Fruit fly (Drosophila melanogaster) whole organism, embryonic: ENCODE results near the gene Adsl.

ENCODE experiments used
- Asciz ChIP-seq: fragments of 200-800 bp; sonication (Bioruptor generic); optimal IDR thresholded peaks from 2 replicates; lab custom pipeline; 2017; ENCODE audit warnings: missing biosample characterization, mild to moderate bottlenecking, missing genetic modification characterization, missing genetic modification reagents
- CG10979 ChIP-seq: fragments of 200-800 bp; sonication (Bioruptor generic); optimal IDR thresholded peaks from 2 replicates; lab custom pipeline; 2018; ENCODE audit warnings: missing biosample characterization, mild to moderate bottlenecking, missing genetic modification characterization, moderate library complexity
- CG12104 ChIP-seq: fragments of 200-800 bp; sonication (Bioruptor generic); optimal IDR thresholded peaks from 3 replicates; lab custom pipeline; 2016; ENCODE audit warnings: missing biosample characterization, missing genetic modification characterization
- CG12155 ChIP-seq: fragments of 200-800 bp; sonication (Bioruptor generic); optimal IDR thresholded peaks from 3 replicates; lab custom pipeline; 2016; ENCODE audit warnings: missing biosample characterization, missing genetic modification characterization
- CG12744 ChIP-seq: fragments of 200-800 bp; sonication (Bioruptor generic); optimal IDR thresholded peaks from 2 replicates; lab custom pipeline; 2016; ENCODE audit warnings: missing biosample characterization, missing genetic modification characterization
- CG14667 ChIP-seq: fragments of 200-800 bp; sonication (Bioruptor generic); IDR thresholded peaks from 2 replicates; pipeline ENCODE4 v1.3.6; 2022; ENCODE audit warnings: missing biosample characterization, missing genetic modification characterization
- CG15514 ChIP-seq: fragments of 200-800 bp; sonication (Bioruptor generic); optimal IDR thresholded peaks from 3 replicates; lab custom pipeline; 2017; ENCODE audit warnings: missing biosample characterization, missing genetic modification characterization, mild to moderate bottlenecking, moderate library complexity, missing genetic modification reagents
- CG17186 ChIP-seq: fragments of 200-800 bp; sonication (Bioruptor generic); optimal IDR thresholded peaks from 3 replicates; lab custom pipeline; 2017; ENCODE audit warnings: missing biosample characterization, missing genetic modification reagents, missing genetic modification characterization
- CG1792 ChIP-seq: fragments of 200-800 bp; sonication (Bioruptor generic); optimal IDR thresholded peaks from 2 replicates; lab custom pipeline; 2016; ENCODE audit warnings: missing biosample characterization, missing genetic modification characterization
- CG18476 ChIP-seq: fragments of 200-800 bp; sonication (Bioruptor generic); optimal IDR thresholded peaks from 2 replicates; lab custom pipeline; 2016; ENCODE audit warnings: missing biosample characterization, mild to moderate bottlenecking, missing genetic modification characterization
- CG2120 ChIP-seq: fragments of 200-800 bp; sonication (Bioruptor generic); optimal IDR thresholded peaks from 3 replicates; lab custom pipeline; 2016; ENCODE audit warnings: missing biosample characterization, missing genetic modification characterization
- CG3163 ChIP-seq: fragments of 200-800 bp; sonication (Bioruptor generic); optimal IDR thresholded peaks from 3 replicates; lab custom pipeline; 2016; ENCODE audit warnings: missing biosample characterization, missing genetic modification characterization
- CG6254 ChIP-seq: fragments of 200-800 bp; sonication (Bioruptor generic); optimal IDR thresholded peaks from 3 replicates; lab custom pipeline; 2017; ENCODE audit warnings: mild to moderate bottlenecking, missing biosample characterization, missing genetic modification reagents, missing genetic modification characterization
- CG6765 ChIP-seq: fragments of 200-800 bp; sonication (Bioruptor generic); optimal IDR thresholded peaks from 3 replicates; lab custom pipeline; 2017; ENCODE audit warnings: missing biosample characterization, mild to moderate bottlenecking, missing genetic modification characterization
- CG7786 ChIP-seq: fragments of 200-800 bp; sonication (Bioruptor generic); optimal IDR thresholded peaks from 2 replicates; lab custom pipeline; 2016; ENCODE audit warnings: missing biosample characterization, missing genetic modification characterization
- CG9817 ChIP-seq: fragments of 200-800 bp; sonication (Bioruptor generic); optimal IDR thresholded peaks from 2 replicates; lab custom pipeline; 2018; ENCODE audit warnings: missing biosample characterization, mild to moderate bottlenecking, missing genetic modification characterization, moderate library complexity
- CG9876 ChIP-seq: fragments of 200-800 bp; sonication (Bioruptor generic); optimal IDR thresholded peaks from 2 replicates; lab custom pipeline; 2016; ENCODE audit warnings: missing biosample characterization, missing genetic modification characterization
- CHES-1-like ChIP-seq: fragments of 200-800 bp; sonication (Bioruptor generic); optimal IDR thresholded peaks from 2 replicates; lab custom pipeline; 2016; ENCODE audit warnings: missing biosample characterization, missing genetic modification characterization
- CTCF ChIP-seq: fragments of 200-800 bp; sonication (Bioruptor generic); optimal IDR thresholded peaks from 2 replicates; lab custom pipeline; 2017; ENCODE audit warnings: missing biosample characterization, mild to moderate bottlenecking, missing genetic modification characterization, moderate library complexity
- Camta ChIP-seq: fragments of 200-800 bp; sonication (Bioruptor generic); optimal IDR thresholded peaks from 2 replicates; lab custom pipeline; 2016; ENCODE audit warnings: missing biosample characterization, missing genetic modification characterization
- E2f2 ChIP-seq: fragments of 200-800 bp; sonication (Bioruptor generic); IDR thresholded peaks from 2 replicates; pipeline ENCODE4 v1.3.6; 2022; ENCODE audit warnings: missing biosample characterization, missing genetic modification characterization
- HHEX ChIP-seq: fragments of 200-800 bp; sonication (Bioruptor generic); optimal IDR thresholded peaks from 3 replicates; lab custom pipeline; 2017; ENCODE audit warnings: missing biosample characterization, mild to moderate bottlenecking, missing genetic modification characterization, missing genetic modification reagents
- Myb ChIP-seq: fragments of 200-800 bp; sonication (Bioruptor generic); optimal IDR thresholded peaks from 2 replicates; lab custom pipeline; 2016; ENCODE audit warnings: missing biosample characterization, missing genetic modification characterization
- NC2β ChIP-seq: fragments of 200-800 bp; sonication (Bioruptor generic); optimal IDR thresholded peaks from 2 replicates; lab custom pipeline; 2016; ENCODE audit warnings: missing biosample characterization, missing genetic modification characterization
- Neu2 ChIP-seq: fragments of 200-800 bp; sonication (Bioruptor generic); optimal IDR thresholded peaks from 3 replicates; lab custom pipeline; 2016; ENCODE audit warnings: missing biosample characterization, missing genetic modification characterization, borderline replicate concordance
- Opbp ChIP-seq: fragments of 200-800 bp; sonication (Bioruptor generic); IDR thresholded peaks from 3 replicates; pipeline ENCODE4 v1.3.6; 2022; ENCODE audit warnings: missing biosample characterization, missing genetic modification characterization; ENCODE audit not compliant: partially characterized antibody
- Ravus ChIP-seq: fragments of 200-800 bp; sonication (Bioruptor generic); IDR thresholded peaks from 2 replicates; pipeline ENCODE4 v1.3.6; 2022; ENCODE audit warnings: missing biosample characterization, missing genetic modification characterization
- Sox100B ChIP-seq: fragments of 200-800 bp; sonication (Bioruptor generic); optimal IDR thresholded peaks from 3 replicates; lab custom pipeline; 2018; ENCODE audit warnings: missing biosample characterization, mild to moderate bottlenecking, missing genetic modification characterization
- Sry-δ ChIP-seq: fragments of 200-800 bp; sonication (Bioruptor generic); optimal IDR thresholded peaks from 2 replicates; lab custom pipeline; 2016; ENCODE audit warnings: missing biosample characterization, missing genetic modification characterization
- Xbp1 ChIP-seq: fragments of 200-800 bp; sonication (Bioruptor generic); optimal IDR thresholded peaks from 3 replicates; lab custom pipeline; 2016; ENCODE audit warnings: missing biosample characterization, mild to moderate bottlenecking, missing genetic modification characterization
- amos ChIP-seq: fragments of 200-800 bp; sonication (Bioruptor generic); IDR thresholded peaks from 2 replicates; pipeline ENCODE4 v1.3.6; 2022; ENCODE audit warnings: missing biosample characterization, missing genetic modification characterization; ENCODE audit not compliant: partially characterized antibody
- bowl ChIP-seq: fragments of 200-800 bp; sonication (Bioruptor generic); IDR thresholded peaks from 2 replicates; pipeline ENCODE4 v1.3.6; 2022; ENCODE audit warnings: missing biosample characterization, missing genetic modification characterization
- chm ChIP-seq: fragments of 200-800 bp; sonication (Bioruptor generic); IDR thresholded peaks from 2 replicates; pipeline ENCODE4 v1.3.6; 2022; ENCODE audit warnings: missing biosample characterization, missing genetic modification characterization
- dmrt99B ChIP-seq: fragments of 200-800 bp; sonication (Bioruptor generic); optimal IDR thresholded peaks from 2 replicates; lab custom pipeline; 2018; ENCODE audit warnings: missing biosample characterization, mild to moderate bottlenecking, missing genetic modification characterization, moderate library complexity
- gfzf ChIP-seq: fragments of 200-800 bp; sonication (Bioruptor generic); optimal IDR thresholded peaks from 2 replicates; lab custom pipeline; 2016; ENCODE audit warnings: missing biosample characterization, mild to moderate bottlenecking, missing genetic modification characterization, moderate library complexity
- ham ChIP-seq: fragments of 200-800 bp; sonication (Bioruptor generic); IDR thresholded peaks from 2 replicates; pipeline ENCODE4 v1.3.6; 2022; ENCODE audit warnings: missing biosample characterization, missing genetic modification characterization
- hbn ChIP-seq: fragments of 200-800 bp; sonication (Bioruptor generic); IDR thresholded peaks from 2 replicates; pipeline ENCODE4 v1.3.6; 2022; ENCODE audit warnings: missing biosample characterization, missing genetic modification characterization; ENCODE audit not compliant: partially characterized antibody
- ind ChIP-seq: fragments of 200-800 bp; sonication (Bioruptor generic); optimal IDR thresholded peaks from 3 replicates; lab custom pipeline; 2016; ENCODE audit warnings: missing biosample characterization, missing genetic modification characterization
- insv ChIP-seq, 2 experiments: fragments of 200-800 bp; sonication (Bioruptor generic); optimal IDR thresholded peaks; 3 replicates each; lab custom pipeline; 2016 to 2018; ENCODE audit warnings: missing biosample characterization in 2 of 2, missing genetic modification characterization in 2 of 2
- kay ChIP-seq: fragments of 200-800 bp; sonication (Bioruptor generic); optimal IDR thresholded peaks from 2 replicates; lab custom pipeline; 2016; ENCODE audit warnings: missing biosample characterization, missing genetic modification characterization
- knrl ChIP-seq: fragments of 200-800 bp; sonication (Bioruptor generic); IDR thresholded peaks from 3 replicates; pipeline ENCODE4 v1.3.6; 2022; ENCODE audit warnings: missing biosample characterization, missing genetic modification characterization; ENCODE audit not compliant: partially characterized antibody
- lilli ChIP-seq: fragments of 200-800 bp; sonication (Bioruptor generic); optimal IDR thresholded peaks from 3 replicates; lab custom pipeline; 2016; ENCODE audit warnings: missing biosample characterization, missing genetic modification characterization
- mld ChIP-seq: fragments of 200-800 bp; sonication (Bioruptor generic); IDR thresholded peaks from 3 replicates; pipeline ENCODE4 v1.3.6; 2022; ENCODE audit warnings: missing biosample characterization, missing genetic modification characterization; ENCODE audit not compliant: partially characterized antibody
- nmo ChIP-seq: fragments of 200-800 bp; sonication (Bioruptor generic); optimal IDR thresholded peaks from 2 replicates; lab custom pipeline; 2018; ENCODE audit warnings: missing biosample characterization, mild to moderate bottlenecking, missing genetic modification characterization, moderate library complexity
- pum ChIP-seq: fragments of 200-800 bp; sonication (Bioruptor generic); optimal IDR thresholded peaks from 2 replicates; lab custom pipeline; 2016; ENCODE audit warnings: missing biosample characterization, missing genetic modification characterization
- sd ChIP-seq: fragments of 200-800 bp; sonication (Bioruptor generic); optimal IDR thresholded peaks from 3 replicates; lab custom pipeline; 2018; ENCODE audit warnings: missing biosample characterization, mild to moderate bottlenecking, missing genetic modification characterization, moderate library complexity
- sens-2 ChIP-seq: fragments of 200-800 bp; sonication (Bioruptor generic); IDR thresholded peaks from 2 replicates; pipeline ENCODE4 v1.3.6; 2022; ENCODE audit warnings: missing biosample characterization, missing genetic modification characterization
- sna ChIP-seq: fragments of 200-800 bp; sonication (Bioruptor generic); IDR thresholded peaks from 2 replicates; pipeline ENCODE4 v1.3.6; 2022; ENCODE audit warnings: missing biosample characterization, missing genetic modification characterization; ENCODE audit not compliant: partially characterized antibody
- stwl ChIP-seq: fragments of 200-800 bp; sonication (Bioruptor generic); optimal IDR thresholded peaks from 3 replicates; lab custom pipeline; 2018; ENCODE audit warnings: missing biosample characterization, mild to moderate bottlenecking, missing genetic modification characterization, moderate library complexity

Gene Adsl

DNA sequence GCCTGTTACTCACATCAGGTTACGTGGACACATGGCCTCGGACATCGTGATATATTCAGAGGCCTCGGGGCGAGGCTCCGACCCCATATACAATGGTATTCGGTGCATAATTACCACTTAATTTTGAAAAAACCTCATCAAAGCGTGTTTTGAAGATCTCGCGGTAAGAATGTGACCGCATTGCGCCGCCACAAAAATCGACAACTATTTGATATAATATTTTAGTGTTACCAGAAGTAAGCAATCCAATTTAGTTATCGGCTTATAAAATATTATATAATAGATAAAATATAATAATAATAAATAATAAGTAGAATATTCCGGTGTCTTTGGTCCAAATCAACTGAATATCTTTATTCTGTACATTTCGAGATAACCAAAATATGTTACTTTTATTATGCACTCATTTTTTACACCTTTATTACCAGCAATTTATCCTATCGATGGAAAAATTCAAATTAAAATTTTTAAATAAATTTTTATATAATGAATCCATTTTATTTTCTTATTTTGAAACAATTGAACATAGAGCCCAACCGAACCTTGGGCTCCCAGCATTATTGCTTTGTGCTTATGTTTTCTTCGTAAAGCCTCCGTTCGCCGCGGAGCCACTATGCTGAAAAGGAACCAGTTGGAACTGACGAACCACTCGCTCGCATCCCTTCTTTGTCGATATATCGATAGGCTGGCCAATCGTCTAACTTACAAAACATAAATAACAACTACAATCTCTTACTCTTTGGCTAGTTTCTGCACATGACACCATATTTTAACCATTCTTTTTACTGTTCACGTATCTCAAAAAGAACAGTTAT lies 19.3 kb upstream of the Adsl start, which contains the start of the genes CG18213 and Trm7-32:
Gene CG18213, minus strand, starts transcription at position 211 of the 815 bp plus-strand sequence.
Gene Trm7-32, plus strand, starts transcription at position 690 of the 815 bp plus-strand sequence.
- TF ChIP-seq ind (GFP tag; lab: Kevin White, UChicago) (peak; percentile 3), Neu2 (GFP tag; lab: Kevin White, UChicago) (no peak), CG1792 (no peak), CTCF (GFP tag; lab: Kevin White, UChicago) (no peak), Ravus (GFP tag; lab: Robert Waterston, UW) (no peak), HHEX (GFP tag; lab: Kevin White, UChicago) (no peak), Opbp (GFP tag; lab: Robert Waterston, UW) (peak; percentile 87; the same call in 2 of the 3 replicates), bowl (GFP tag; lab: Robert Waterston, UW) (no peak), Sry-δ (GFP tag; lab: Kevin White, UChicago) (peak; percentile 77), CG12155 (GFP tag; lab: Kevin White, UChicago) (peak; percentile 23), sens-2 (GFP tag; lab: Robert Waterston, UW) (no peak), CG18476 (no peak), CG17186 (no peak), nmo (GFP tag; lab: Kevin White, UChicago) (no peak), sna (GFP tag; lab: Robert Waterston, UW) (peak; percentile 80), CG12104 (GFP tag; lab: Kevin White, UChicago) (peak; percentile 9), CG7786 (GFP tag; lab: Kevin White, UChicago) (no peak), NC2β (no peak), CG15514 (GFP tag; lab: Kevin White, UChicago) (peak; percentile 99), CG3163 (GFP tag; lab: Kevin White, UChicago) (no peak), kay (GFP tag; lab: Kevin White, UChicago) (no peak), ham (GFP tag; lab: Robert Waterston, UW) (no peak), stwl (tag; lab: Kevin White, UChicago) (peak; percentile 17), CG10979 (tag; lab: Kevin White, UChicago) (peak; percentile 18), Xbp1 (GFP tag; lab: Kevin White, UChicago) (peak; percentile 47), sd (tag; lab: Kevin White, UChicago) (no peak), CG9876 (GFP tag; lab: Kevin White, UChicago) (peak; percentile 15), lilli (GFP tag; lab: Kevin White, UChicago) (peak; percentile 32), pum (GFP tag; lab: Kevin White, UChicago) (no peak), CG9817 (peak; percentile 35), CG2120 (peak; percentile 59), CHES-1-like (GFP tag; lab: Kevin White, UChicago) (peak; percentile 29), Myb (peak; percentile 12), CG12744 (no peak), hbn (GFP tag; lab: Robert Waterston, UW) (peak; percentile 72), CG6254 (peak; percentile 6), mld (GFP tag; lab: Robert Waterston, UW) (peak; percentile 80), dmrt99B (no peak), amos (GFP tag; lab: Robert Waterston, UW) (peak; percentile 86), E2f2 (GFP tag; lab: Robert Waterston, UW) (peak; percentile 80), Sox100B (GFP tag; lab: Kevin White, UChicago) (peak; percentile 1), knrl (GFP tag; lab: Robert Waterston, UW) (peak; percentile 84), chm (GFP tag; lab: Robert Waterston, UW) (no peak), CG6765 (GFP tag; lab: Kevin White, UChicago) (no peak), insv (GFP tag; optimal IDR thresholded peaks at IDR 0.05; lab: Kevin White, UChicago) (peak in 1 of 2 experiments; percentile 18), Asciz (GFP tag; lab: Kevin White, UChicago) (no peak), gfzf (GFP tag; lab: Kevin White, UChicago) (peak; percentile 62), Camta (GFP tag; lab: Kevin White, UChicago) (no peak), CG14667 (GFP tag; lab: Robert Waterston, UW) (no peak)
